ENCODE assay signal across 2 worm cellular contexts in genomic region chrX:2598833-2599279, ce11.
TF ChIP-seq lines count a peak whose summit lies in the region.

No protein-coding gene starts in this region.

TF ChIP-seq in whole organism, L1 larva, 84 proteins besides CTCF, POLR2A, EP300 and RAD21 (continued from another document):
- TF ChIP-seq C34B4.2 (tag; optimal IDR thresholded peaks at IDR 0.05; lab: Kevin White, UChicago) (no peak), isw-1 (GFP tag; IDR thresholded peaks at IDR 0.05; lab: Robert Waterston, UW) (peak; percentile 13; the same call in 1 of the 2 replicates), Y116A8C.19 (tag; optimal IDR thresholded peaks at IDR 0.05; lab: Kevin White, UChicago; ENCODE audit: borderline replicate concordance) (no peak), efl-3 (GFP tag; optimal IDR thresholded peaks at IDR 0.05; lab: Kevin White, UChicago) (no peak), ceh-63 (GFP tag; optimal IDR thresholded peaks at IDR 0.05; lab: Kevin White, UChicago) (no peak), aly-2 (tag; optimal IDR thresholded peaks at IDR 0.05; lab: Kevin White, UChicago) (no peak), ceh-8 (GFP tag; optimal IDR thresholded peaks at IDR 0.05; lab: Kevin White, UChicago) (no peak), sox-4 (tag; optimal IDR thresholded peaks at IDR 0.05; lab: Kevin White, UChicago) (peak; percentile 2), nhr-85 (tag; lab: Kevin White, UChicago) (no peak), nhr-77 (tag; optimal IDR thresholded peaks at IDR 0.05; lab: Kevin White, UChicago) (no peak), jun-1 (tag; optimal IDR thresholded peaks at IDR 0.05; lab: Kevin White, UChicago) (no peak), nhr-71 (tag; optimal IDR thresholded peaks at IDR 0.05; lab: Kevin White, UChicago) (peak; percentile 84), ceh-88 (GFP tag; IDR thresholded peaks at IDR 0.05; lab: Robert Waterston, UW) (no peak), ceh-90 (tag; optimal IDR thresholded peaks at IDR 0.05; lab: Kevin White, UChicago) (no peak), mab-9 (GFP tag; IDR thresholded peaks at IDR 0.05; lab: Robert Waterston, UW) (no peak), lin-14 (GFP tag; optimal IDR thresholded peaks at IDR 0.05; lab: Kevin White, UChicago) (peak; percentile 93), nhr-84 (tag; optimal IDR thresholded peaks at IDR 0.05; lab: Kevin White, UChicago) (no peak), nhr-28 (tag; optimal IDR thresholded peaks at IDR 0.05; lab: Kevin White, UChicago) (no peak), tlp-1 (tag; optimal IDR thresholded peaks at IDR 0.05; lab: Kevin White, UChicago) (no peak), mdl-1 (tag; optimal IDR thresholded peaks at IDR 0.05; lab: Kevin White, UChicago) (no peak), nhr-237 (tag; optimal IDR thresholded peaks at IDR 0.05; lab: Kevin White, UChicago) (no peak), sup-37 (GFP tag; optimal IDR thresholded peaks at IDR 0.05; lab: Kevin White, UChicago) (no peak), efl-1 (optimal IDR thresholded peaks at IDR 0.05; lab: Kevin White, UChicago) (peak; percentile 12 to 28), efl-1 (GFP tag; optimal IDR thresholded peaks at IDR 0.05 in 1 of 2; lab: Kevin White, UChicago) (no peak), dsc-1 (tag; optimal IDR thresholded peaks at IDR 0.05; lab: Kevin White, UChicago) (peak; percentile 56), ceh-82 (tag; optimal IDR thresholded peaks at IDR 0.05; lab: Kevin White, UChicago) (peak in 2 of 3 experiments; percentile 46 to 77), irx-1 (tag; optimal IDR thresholded peaks at IDR 0.05; lab: Kevin White, UChicago) (no peak), snpc-4 (tag; optimal IDR thresholded peaks at IDR 0.05; lab: Kevin White, UChicago) (no peak), zag-1 (tag; optimal IDR thresholded peaks at IDR 0.05; lab: Kevin White, UChicago) (no peak), lin-35 (GFP tag; optimal IDR thresholded peaks at IDR 0.05; lab: Kevin White, UChicago) (peak in 1 of 2 experiments; percentile 39), unc-30 (tag; optimal IDR thresholded peaks at IDR 0.05; lab: Kevin White, UChicago) (no peak), nhr-47 (tag; optimal IDR thresholded peaks at IDR 0.05; lab: Kevin White, UChicago) (peak; percentile 80), tbx-2 (tag; optimal IDR thresholded peaks at IDR 0.05; lab: Kevin White, UChicago) (peak; percentile 53), C04F5.9 (tag; optimal IDR thresholded peaks at IDR 0.05; lab: Kevin White, UChicago) (no peak), pax-3 (tag; optimal IDR thresholded peaks at IDR 0.05; lab: Kevin White, UChicago) (no peak), aha-1 (tag; optimal IDR thresholded peaks at IDR 0.05; lab: Kevin White, UChicago) (no peak), snu-23 (GFP tag; optimal IDR thresholded peaks at IDR 0.05; lab: Kevin White, UChicago) (peak; percentile 71), elt-2 (tag; optimal IDR thresholded peaks at IDR 0.05; lab: Kevin White, UChicago) (no peak), grh-1 (GFP tag; IDR thresholded peaks at IDR 0.05; lab: Robert Waterston, UW) (no peak), ztf-4 (tag; optimal IDR thresholded peaks at IDR 0.05; lab: Kevin White, UChicago) (peak; percentile 54), ets-5 (GFP tag; IDR thresholded peaks at IDR 0.05; lab: Robert Waterston, UW) (no peak), lir-3 (tag; optimal IDR thresholded peaks at IDR 0.05; lab: Kevin White, UChicago; ENCODE audit: poor library complexity) (no peak), nhr-20 (tag; optimal IDR thresholded peaks at IDR 0.05; lab: Kevin White, UChicago) (peak; percentile 18), fkh-8 (tag; optimal IDR thresholded peaks at IDR 0.05; lab: Kevin White, UChicago) (peak; percentile 79), hpl-2 (GFP tag; optimal IDR thresholded peaks at IDR 0.05; lab: Kevin White, UChicago) (no peak), fos-1 (tag; optimal IDR thresholded peaks at IDR 0.05; lab: Kevin White, UChicago) (peak; percentile 19), lin-13 (GFP tag; optimal IDR thresholded peaks at IDR 0.05; lab: Kevin White, UChicago) (no peak), ztf-11 (tag; optimal IDR thresholded peaks at IDR 0.05; lab: Kevin White, UChicago) (no peak), egl-27 (tag; optimal IDR thresholded peaks at IDR 0.05; lab: Kevin White, UChicago) (no peak), fkh-10 (GFP tag; optimal IDR thresholded peaks at IDR 0.05; lab: Kevin White, UChicago) (peak; percentile 60), sptf-1 (tag; optimal IDR thresholded peaks at IDR 0.05; lab: Kevin White, UChicago) (no peak), unc-86 (tag; optimal IDR thresholded peaks at IDR 0.05; lab: Kevin White, UChicago) (peak; percentile 74), nhr-12 (tag; optimal IDR thresholded peaks at IDR 0.05; lab: Kevin White, UChicago) (no peak), rnt-1 (tag; optimal IDR thresholded peaks at IDR 0.05; lab: Kevin White, UChicago) (peak; percentile 72), unc-62 (GFP tag; optimal IDR thresholded peaks at IDR 0.05; lab: Kevin White, UChicago) (no peak), elt-3 (tag; optimal IDR thresholded peaks at IDR 0.05; lab: Kevin White, UChicago) (no peak), mep-1 (tag; optimal IDR thresholded peaks at IDR 0.05; lab: Kevin White, UChicago) (no peak), pqm-1 (tag; optimal IDR thresholded peaks at IDR 0.05; lab: Kevin White, UChicago) (no peak), alr-1 (tag; optimal IDR thresholded peaks at IDR 0.05; lab: Kevin White, UChicago; ENCODE audit: borderline replicate concordance) (no peak), unc-98 (GFP tag; IDR thresholded peaks at IDR 0.05; lab: Robert Waterston, UW) (no peak), nhr-90 (tag; optimal IDR thresholded peaks at IDR 0.05; lab: Kevin White, UChicago; ENCODE audit: poor library complexity) (no peak), unc-130 (tag; optimal IDR thresholded peaks at IDR 0.05; lab: Kevin White, UChicago) (no peak), skn-1 (tag; optimal IDR thresholded peaks at IDR 0.05; lab: Kevin White, UChicago) (peak; percentile 37), F16B12.6 (tag; optimal IDR thresholded peaks at IDR 0.05; lab: Kevin White, UChicago) (no peak), ama-1 (optimal IDR thresholded peaks at IDR 0.05; lab: Kevin White, UChicago) (no peak), swsn-7 (tag; optimal IDR thresholded peaks at IDR 0.05; lab: Kevin White, UChicago) (peak; percentile 65), fkh-4 (tag; optimal IDR thresholded peaks at IDR 0.05; lab: Kevin White, UChicago; ENCODE audit: borderline replicate concordance) (no peak)

TF ChIP-seq in whole organism, L3 larva, 47 proteins besides CTCF, POLR2A, EP300 and RAD21 (continued from another document):
- TF ChIP-seq tbx-2 (tag; optimal IDR thresholded peaks at IDR 0.05; lab: Kevin White, UChicago) (peak; percentile 44), lsy-12 (tag; optimal IDR thresholded peaks at IDR 0.05; lab: Kevin White, UChicago) (peak; percentile 34), jun-1 (tag; optimal IDR thresholded peaks at IDR 0.05; lab: Kevin White, UChicago) (no peak), egl-5 (tag; optimal IDR thresholded peaks at IDR 0.05; lab: Kevin White, UChicago) (no peak), unc-62 (GFP tag; optimal IDR thresholded peaks at IDR 0.05; lab: Kevin White, UChicago) (peak; percentile 56), nhr-77 (tag; optimal IDR thresholded peaks at IDR 0.05; lab: Kevin White, UChicago) (no peak)
